In genomic region chr3R:13686371-13687211, dm6 we compare ENCODE assay signal across 3 fruit fly cellular contexts.
TF ChIP-seq lines count a peak whose summit lies in the region.

omd (minus strand) TSS chr3R:13687210.

TF ChIP-seq in whole organism, adult, 20 proteins besides CTCF, POLR2A, EP300 and RAD21 (continued from another document):
- TF ChIP-seq CG7101 (tag; optimal IDR thresholded peaks at IDR 0.05; lab: Kevin White, UChicago) (peak; percentile 76), bab1 (GFP tag; optimal IDR thresholded peaks at IDR 0.05; lab: Kevin White, UChicago) (no peak)

TF ChIP-seq in whole organism, embryonic, 481 proteins besides CTCF, POLR2A, EP300 and RAD21 (continued from another document and continues in another):
- TF ChIP-seq CrebB (tag; optimal IDR thresholded peaks at IDR 0.05; lab: Kevin White, UChicago) (peak; percentile 89), CG3163 (GFP tag; optimal IDR thresholded peaks at IDR 0.05; lab: Kevin White, UChicago) (peak; percentile 41), CG6791 (GFP tag; IDR thresholded peaks at IDR 0.05; lab: Robert Waterston, UW; ENCODE audit: partially characterized antibody) (no peak), gsb-n (tag; optimal IDR thresholded peaks at IDR 0.05; lab: Kevin White, UChicago) (no peak), CG10209 (GFP tag; optimal IDR thresholded peaks at IDR 0.05; lab: Kevin White, UChicago) (peak; percentile 77), CG2199 (GFP tag; IDR thresholded peaks at IDR 0.05; lab: Robert Waterston, UW) (peak; percentile 94), CG1792 (GFP tag; optimal IDR thresholded peaks at IDR 0.05; lab: Kevin White, UChicago) (peak; percentile 52), inv (GFP tag; IDR thresholded peaks at IDR 0.05; lab: Robert Waterston, UW; ENCODE audit: partially characterized antibody) (no peak), CG31441 (GFP tag; IDR thresholded peaks at IDR 0.05; lab: Robert Waterston, UW) (no peak), bowl (GFP tag; IDR thresholded peaks at IDR 0.05; lab: Robert Waterston, UW) (no peak), cg (GFP tag; optimal IDR thresholded peaks at IDR 0.05; lab: Kevin White, UChicago) (peak; percentile 75), danr (GFP tag; IDR thresholded peaks at IDR 0.05; lab: Robert Waterston, UW) (no peak), Hey (tag; optimal IDR thresholded peaks at IDR 0.05; lab: Kevin White, UChicago) (peak; percentile 84), PHDP (tag; optimal IDR thresholded peaks at IDR 0.05; lab: Kevin White, UChicago) (no peak), CG31365 (tag; optimal IDR thresholded peaks at IDR 0.05; lab: Kevin White, UChicago) (peak; percentile 45), sisA (GFP tag; IDR thresholded peaks at IDR 0.05; lab: Robert Waterston, UW) (no peak), CG10274 (GFP tag; optimal IDR thresholded peaks at IDR 0.05; lab: Kevin White, UChicago) (peak; percentile 55), CG34422 (GFP tag; IDR thresholded peaks at IDR 0.05; lab: Robert Waterston, UW) (peak; percentile 48; the same call in 1 of the 3 replicates), CG5180 (GFP tag; optimal IDR thresholded peaks at IDR 0.05; lab: Kevin White, UChicago) (no peak), BEAF-32 (GFP tag; optimal IDR thresholded peaks at IDR 0.05; lab: Kevin White, UChicago) (no peak), nerfin-1 (tag; optimal IDR thresholded peaks at IDR 0.05; lab: Kevin White, UChicago) (peak; percentile 64), wek (GFP tag; optimal IDR thresholded peaks at IDR 0.05; lab: Kevin White, UChicago) (peak; percentile 80), CG1233 (GFP tag; optimal IDR thresholded peaks at IDR 0.05; lab: Kevin White, UChicago) (peak; percentile 57), E2f1 (GFP tag; IDR thresholded peaks at IDR 0.05; lab: Robert Waterston, UW) (peak; percentile 54; the same call in 1 of the 2 replicates), CG9797 (GFP tag; optimal IDR thresholded peaks at IDR 0.05; lab: Kevin White, UChicago) (no peak), CG12219 (GFP tag; optimal IDR thresholded peaks at IDR 0.05; lab: Kevin White, UChicago) (peak; percentile 61), H15 (GFP tag; IDR thresholded peaks at IDR 0.05; lab: Robert Waterston, UW) (0 out of 3 replicates have a peak, but pooled peaks have one; percentile 23), CG14014 (GFP tag; IDR thresholded peaks at IDR 0.05; lab: Robert Waterston, UW) (peak; percentile 55; the same call in 1 of the 2 replicates), CG5953 (GFP tag; IDR thresholded peaks at IDR 0.05; lab: Robert Waterston, UW) (peak; percentile 46; the same call in 1 of the 2 replicates), grn (GFP tag; optimal IDR thresholded peaks at IDR 0.05; lab: Kevin White, UChicago) (peak; percentile 81), bcd (GFP tag; optimal IDR thresholded peaks at IDR 0.05; lab: Kevin White, UChicago) (peak; percentile 70), CG17829 (tag; optimal IDR thresholded peaks at IDR 0.05; lab: Kevin White, UChicago) (peak; percentile 36), tup (GFP tag; optimal IDR thresholded peaks at IDR 0.05; lab: Kevin White, UChicago) (peak; percentile 6), CG3726 (GFP tag; IDR thresholded peaks at IDR 0.05; lab: Robert Waterston, UW) (no peak), CG16779 (GFP tag; IDR thresholded peaks at IDR 0.05; lab: Robert Waterston, UW) (0 out of 2 replicates have a peak, but pooled peaks have one; percentile 10), tll (GFP tag; optimal IDR thresholded peaks at IDR 0.05; lab: Kevin White, UChicago) (no peak), CG12236 (GFP tag; optimal IDR thresholded peaks at IDR 0.05; lab: Kevin White, UChicago) (peak; percentile 61), CG11723 (GFP tag; optimal IDR thresholded peaks at IDR 0.05; lab: Kevin White, UChicago) (no peak), Hand (GFP tag; optimal IDR thresholded peaks at IDR 0.05; lab: Kevin White, UChicago) (peak; percentile 41), CG3065 (GFP tag; optimal IDR thresholded peaks at IDR 0.05; lab: Kevin White, UChicago) (peak; percentile 27), Dp (GFP tag; optimal IDR thresholded peaks at IDR 0.05; lab: Kevin White, UChicago) (peak; percentile 9), CG6854 (GFP tag; optimal IDR thresholded peaks at IDR 0.05; lab: Kevin White, UChicago) (peak; percentile 72), dan (GFP tag; IDR thresholded peaks at IDR 0.05; lab: Robert Waterston, UW) (no peak), CG30403 (GFP tag; optimal IDR thresholded peaks at IDR 0.05; lab: Kevin White, UChicago) (peak; percentile 9), CG12155 (GFP tag; optimal IDR thresholded peaks at IDR 0.05; lab: Kevin White, UChicago) (peak; percentile 8), Nf-YA (GFP tag; IDR thresholded peaks at IDR 0.05; lab: Robert Waterston, UW) (peak; percentile 68; the same call in 1 of the 2 replicates), HmgD (GFP tag; optimal IDR thresholded peaks at IDR 0.05; lab: Kevin White, UChicago) (peak; percentile 9), CG2116 (GFP tag; optimal IDR thresholded peaks at IDR 0.05; lab: Kevin White, UChicago) (peak; percentile 40), Sox100B (GFP tag; optimal IDR thresholded peaks at IDR 0.05; lab: Kevin White, UChicago) (peak; percentile 70), sc (optimal IDR thresholded peaks at IDR 0.05; lab: Kevin White, UChicago) (no peak), sc (GFP tag; optimal IDR thresholded peaks at IDR 0.05; lab: Kevin White, UChicago) (peak; percentile 43), onecut (GFP tag; IDR thresholded peaks at IDR 0.05; lab: Robert Waterston, UW) (peak; percentile 72), CG18619 (GFP tag; optimal IDR thresholded peaks at IDR 0.05; lab: Kevin White, UChicago) (peak; percentile 46), Side (GFP tag; optimal IDR thresholded peaks at IDR 0.05; lab: Kevin White, UChicago) (peak; percentile 78), sug (tag; optimal IDR thresholded peaks at IDR 0.05; lab: Kevin White, UChicago) (peak; percentile 95), CG30020 (tag; optimal IDR thresholded peaks at IDR 0.05; lab: Kevin White, UChicago) (no peak), gce (GFP tag; IDR thresholded peaks at IDR 0.05; lab: Robert Waterston, UW) (peak; percentile 67; the same call in 1 of the 3 replicates), CG15073 (GFP tag; optimal IDR thresholded peaks at IDR 0.05; lab: Kevin White, UChicago) (no peak), yki (optimal IDR thresholded peaks at IDR 0.05; lab: Kevin White, UChicago) (no peak), CG1024 (GFP tag; IDR thresholded peaks at IDR 0.05; lab: Robert Waterston, UW) (peak; percentile 68), ranshi (GFP tag; IDR thresholded peaks at IDR 0.05; lab: Robert Waterston, UW) (peak; percentile 47; the same call in 1 of the 2 replicates), CG34224 (GFP tag; IDR thresholded peaks at IDR 0.05; lab: Robert Waterston, UW; ENCODE audit: partially characterized antibody) (no peak), Elba2 (GFP tag; optimal IDR thresholded peaks at IDR 0.05; lab: Kevin White, UChicago) (no peak), CkIIα-i1 (GFP tag; IDR thresholded peaks at IDR 0.05; lab: Robert Waterston, UW) (no peak)

TF ChIP-seq in whole organism, prepupa, 60 proteins besides CTCF, POLR2A, EP300 and RAD21 (continued from another document):
- TF ChIP-seq Eip93F (GFP tag; optimal IDR thresholded peaks at IDR 0.05; lab: Kevin White, UChicago) (no peak), CG9139 (GFP tag; optimal IDR thresholded peaks at IDR 0.05; lab: Kevin White, UChicago) (no peak), Ets96B (tag; optimal IDR thresholded peaks at IDR 0.05; lab: Kevin White, UChicago) (no peak), CG11902 (GFP tag; optimal IDR thresholded peaks at IDR 0.05; lab: Kevin White, UChicago) (no peak), svp (GFP tag; lab: Kevin White, UChicago) (no peak), vri (GFP tag; optimal IDR thresholded peaks at IDR 0.05; lab: Kevin White, UChicago) (no peak), OdsH (GFP tag; optimal IDR thresholded peaks at IDR 0.05; lab: Kevin White, UChicago) (no peak), Sox14 (GFP tag; optimal IDR thresholded peaks at IDR 0.05; lab: Kevin White, UChicago) (no peak), CG3032 (tag; optimal IDR thresholded peaks at IDR 0.05; lab: Kevin White, UChicago) (no peak), CG11762 (GFP tag; optimal IDR thresholded peaks at IDR 0.05; lab: Kevin White, UChicago; ENCODE audit: insufficient read depth) (no peak), CG8319 (GFP tag; optimal IDR thresholded peaks at IDR 0.05; lab: Kevin White, UChicago) (no peak), CG32006 (GFP tag; optimal IDR thresholded peaks at IDR 0.05; lab: Kevin White, UChicago) (peak; percentile 51), Hr4 (GFP tag; optimal IDR thresholded peaks at IDR 0.05; lab: Kevin White, UChicago) (peak; percentile 52), Lpt (GFP tag; optimal IDR thresholded peaks at IDR 0.05; lab: Kevin White, UChicago) (no peak), fd85E (GFP tag; optimal IDR thresholded peaks at IDR 0.05; lab: Kevin White, UChicago) (no peak), CG6792 (GFP tag; optimal IDR thresholded peaks at IDR 0.05; lab: Kevin White, UChicago) (no peak), Sox15 (GFP tag; optimal IDR thresholded peaks at IDR 0.05; lab: Kevin White, UChicago) (no peak), CG11294 (GFP tag; IDR thresholded peaks at IDR 0.05; lab: Robert Waterston, UW) (no peak), CG8632 (GFP tag; optimal IDR thresholded peaks at IDR 0.05; lab: Kevin White, UChicago) (peak; percentile 21), spab (GFP tag; optimal IDR thresholded peaks at IDR 0.05; lab: Kevin White, UChicago) (no peak), Ets21C (GFP tag; optimal IDR thresholded peaks at IDR 0.05; lab: Kevin White, UChicago) (no peak), Eip78C (GFP tag; lab: Kevin White, UChicago) (peak; percentile 78), CG34406 (GFP tag; optimal IDR thresholded peaks at IDR 0.05; lab: Kevin White, UChicago) (peak; percentile 20), CG6276 (GFP tag; optimal IDR thresholded peaks at IDR 0.05; lab: Kevin White, UChicago) (no peak), topi (GFP tag; optimal IDR thresholded peaks at IDR 0.05; lab: Kevin White, UChicago) (no peak), ss (GFP tag; optimal IDR thresholded peaks at IDR 0.05; lab: Kevin White, UChicago) (peak in 1 of 2 experiments; percentile 47), CG1621 (tag; optimal IDR thresholded peaks at IDR 0.05; lab: Kevin White, UChicago) (no peak), Hr38 (GFP tag; optimal IDR thresholded peaks at IDR 0.05; lab: Kevin White, UChicago) (no peak), CG15336 (GFP tag; IDR thresholded peaks at IDR 0.05; lab: Robert Waterston, UW) (peak; percentile 24; the same call in 1 of the 2 replicates), Blimp-1 (GFP tag; optimal IDR thresholded peaks at IDR 0.05; lab: Kevin White, UChicago) (no peak), Hr39 (GFP tag; optimal IDR thresholded peaks at IDR 0.05; lab: Kevin White, UChicago) (no peak), net (GFP tag; optimal IDR thresholded peaks at IDR 0.05; lab: Kevin White, UChicago) (peak; percentile 30), dsx (GFP tag; optimal IDR thresholded peaks at IDR 0.05; lab: Kevin White, UChicago; ENCODE audit: poor library complexity, severe bottlenecking) (no peak), fd59A (GFP tag; optimal IDR thresholded peaks at IDR 0.05; lab: Kevin White, UChicago) (peak; percentile 0), CG6163 (GFP tag; IDR thresholded peaks at IDR 0.05; lab: Robert Waterston, UW) (peak; percentile 59; the same call in 2 of the 3 replicates), salr (GFP tag; optimal IDR thresholded peaks at IDR 0.05; lab: Kevin White, UChicago) (peak; percentile 5 to 14), pdm3 (GFP tag; optimal IDR thresholded peaks at IDR 0.05; lab: Kevin White, UChicago) (no peak), Smox (GFP tag; optimal IDR thresholded peaks at IDR 0.05; lab: Kevin White, UChicago) (no peak), CG6854 (GFP tag; optimal IDR thresholded peaks at IDR 0.05; lab: Kevin White, UChicago) (no peak), CG10631 (GFP tag; optimal IDR thresholded peaks at IDR 0.05; lab: Kevin White, UChicago) (no peak)
